Worm (Caenorhabditis elegans) whole organism, L4/young adult: ENCODE data around the gene esyt-2.

ENCODE experiments used
- W03F9.2 ChIP-seq: fragments of 150-350 bp; optimal IDR thresholded peaks from 2 replicates; lab custom pipeline; 2014; ENCODE audit warnings: missing biosample characterization, missing genetic modification characterization
- dao-5 ChIP-seq: sonication (generic microtip); optimal IDR thresholded peaks from 2 replicates; lab custom pipeline; 2016; ENCODE audit warnings: missing genotype, missing genetic modification characterization, moderate library complexity, missing compliant biosample characterization
- him-1 ChIP-seq: sonication (generic microtip); optimal IDR thresholded peaks from 2 replicates; lab custom pipeline; 2016; ENCODE audit warnings: missing genotype, missing genetic modification reagents, missing genetic modification characterization, missing compliant biosample characterization

DNA sequence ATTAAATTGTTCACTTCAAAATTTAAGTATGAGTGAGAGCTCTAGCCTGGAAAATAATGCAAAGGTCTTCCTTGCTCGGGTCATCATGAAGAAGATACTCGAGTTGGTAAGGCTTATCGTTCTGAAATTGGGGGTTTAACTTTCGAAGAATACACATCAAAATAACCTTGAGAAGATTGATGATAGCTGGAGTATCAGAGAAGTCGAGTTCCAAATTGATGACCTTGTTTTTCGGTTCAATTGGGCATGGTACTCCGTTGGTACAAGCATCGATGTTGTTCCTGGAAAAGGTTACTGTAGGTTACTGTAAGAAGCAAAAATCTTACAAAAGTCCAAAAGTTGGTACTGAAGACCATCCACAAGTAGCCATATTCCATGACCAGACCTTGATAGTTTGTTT lies 54.6 kb downstream of the esyt-2 start:
- no peak for TF ChIP-seq him-1
- TF ChIP-seq W03F9.2 (tag; lab: Kevin White, UChicago), result no peak
- no peak for TF ChIP-seq dao-5
